Worm (Caenorhabditis elegans) whole organism, late embryonic: ENCODE data around the gene clec-88.

ENCODE experiments used
- C08G9.2 ChIP-seq: sonication (generic microtip); optimal IDR thresholded peaks from 2 replicates; lab custom pipeline; 2016; ENCODE audit warnings: mild to moderate bottlenecking, missing genetic modification characterization, moderate library complexity, missing compliant biosample characterization
- K02D7.2 ChIP-seq: sonication (generic microtip); optimal IDR thresholded peaks from 2 replicates; lab custom pipeline; 2017; ENCODE audit warnings: mild to moderate bottlenecking, missing genetic modification characterization, missing compliant biosample characterization
- Y22D7AL.16 ChIP-seq: sonication (generic microtip); optimal IDR thresholded peaks from 2 replicates; lab custom pipeline; 2016; ENCODE audit warnings: missing genetic modification characterization, missing compliant biosample characterization
- ama-1 ChIP-seq: fragments of 150-350 bp; optimal IDR thresholded peaks from 2 replicates; lab custom pipeline; 2014
- ceh-24 ChIP-seq: sonication (generic microtip); optimal IDR thresholded peaks from 2 replicates; lab custom pipeline; 2016; ENCODE audit warnings: mild to moderate bottlenecking, missing genetic modification characterization, missing compliant biosample characterization
- ceh-30 ChIP-seq: fragments of 150-350 bp; optimal IDR thresholded peaks from 2 replicates; lab custom pipeline; 2014; ENCODE audit warnings: missing biosample characterization, missing genetic modification characterization
- ceh-34 ChIP-seq: sonication (generic microtip); optimal IDR thresholded peaks from 2 replicates; lab custom pipeline; 2016; ENCODE audit warnings: mild to moderate bottlenecking, missing genetic modification characterization, missing compliant biosample characterization
- ceh-45 ChIP-seq: fragments of 200-800 bp; sonication (Bioruptor generic); IDR thresholded peaks from 2 replicates; pipeline ENCODE4 v1.3.6; 2022; ENCODE audit warnings: missing genetic modification reagents, missing genetic modification characterization, missing compliant biosample characterization
- ceh-48 ChIP-seq: sonication (generic microtip); optimal IDR thresholded peaks from 2 replicates; lab custom pipeline; 2016; ENCODE audit warnings: missing genetic modification characterization, inconsistent platforms, missing compliant biosample characterization
- ceh-6 ChIP-seq: fragments of 200-800 bp; sonication (Bioruptor generic); optimal IDR thresholded peaks from 2 replicates; lab custom pipeline; 2018; ENCODE audit warnings: mild to moderate bottlenecking, missing genetic modification characterization, missing compliant biosample characterization
- dmd-4 ChIP-seq: sonication (generic microtip); optimal IDR thresholded peaks from 2 replicates; lab custom pipeline; 2016; ENCODE audit warnings: borderline replicate concordance, missing genetic modification characterization, missing compliant biosample characterization
- dve-1 ChIP-seq: sonication (generic microtip); optimal IDR thresholded peaks from 2 replicates; lab custom pipeline; 2017; ENCODE audit warnings: antibody characterized with exemption, mild to moderate bottlenecking, missing genetic modification characterization, missing compliant biosample characterization
- elt-4 ChIP-seq: sonication (generic microtip); optimal IDR thresholded peaks from 2 replicates; lab custom pipeline; 2016; ENCODE audit warnings: missing genetic modification characterization, missing compliant biosample characterization
- ets-4 ChIP-seq: sonication (generic microtip); optimal IDR thresholded peaks from 2 replicates; lab custom pipeline; 2016; ENCODE audit warnings: missing genetic modification characterization, missing compliant biosample characterization
- eyg-1 ChIP-seq: sonication (generic microtip); optimal IDR thresholded peaks from 2 replicates; lab custom pipeline; 2016; ENCODE audit warnings: missing genotype, missing genetic modification characterization, missing compliant biosample characterization
- fax-1 ChIP-seq: sonication (generic microtip); optimal IDR thresholded peaks from 2 replicates; lab custom pipeline; 2016; ENCODE audit warnings: missing genotype, missing genetic modification characterization, missing compliant biosample characterization
- fkh-6 ChIP-seq: sonication (generic microtip); optimal IDR thresholded peaks from 2 replicates; lab custom pipeline; 2016; ENCODE audit warnings: missing genetic modification characterization, missing compliant biosample characterization
- hlh-13 ChIP-seq: fragments of 200-800 bp; sonication (Bioruptor generic); optimal IDR thresholded peaks from 2 replicates; lab custom pipeline; 2018; ENCODE audit warnings: mild to moderate bottlenecking, missing genetic modification characterization, missing compliant biosample characterization
- hlh-30 ChIP-seq: sonication (generic microtip); optimal IDR thresholded peaks from 2 replicates; lab custom pipeline; 2017; ENCODE audit warnings: antibody characterized with exemption, missing genetic modification characterization, missing compliant biosample characterization; ENCODE audit not compliant: insufficient read depth
- nhr-11 ChIP-seq: fragments of 150-350 bp; optimal IDR thresholded peaks from 2 replicates; lab custom pipeline; 2014; ENCODE audit warnings: missing biosample characterization, missing genetic modification characterization
- npax-4 ChIP-seq: sonication (generic microtip); optimal IDR thresholded peaks from 2 replicates; lab custom pipeline; 2016; ENCODE audit warnings: missing genetic modification characterization, missing compliant biosample characterization
- pha-2 ChIP-seq: sonication (generic microtip); optimal IDR thresholded peaks from 2 replicates; lab custom pipeline; 2017; ENCODE audit warnings: mild to moderate bottlenecking, missing genetic modification characterization, missing compliant biosample characterization
- pqm-1 ChIP-seq: sonication (generic microtip); optimal IDR thresholded peaks from 2 replicates; lab custom pipeline; 2016; ENCODE audit warnings: missing genetic modification characterization, missing compliant biosample characterization
- rnt-1 ChIP-seq: sonication (generic microtip); optimal IDR thresholded peaks from 2 replicates; lab custom pipeline; 2016; ENCODE audit warnings: missing genetic modification characterization, missing compliant biosample characterization
- sdc-2 ChIP-seq: sonication (generic microtip); optimal IDR thresholded peaks from 2 replicates; lab custom pipeline; 2016; ENCODE audit warnings: missing genotype, missing genetic modification characterization, missing compliant biosample characterization
- sox-4 ChIP-seq: sonication (generic microtip); optimal IDR thresholded peaks from 2 replicates; lab custom pipeline; 2017; ENCODE audit warnings: mild to moderate bottlenecking, missing genetic modification characterization, inconsistent platforms, missing compliant biosample characterization
- syd-9 ChIP-seq: sonication (generic microtip); optimal IDR thresholded peaks from 2 replicates; lab custom pipeline; 2016; ENCODE audit warnings: mild to moderate bottlenecking, missing genetic modification characterization, moderate library complexity, missing compliant biosample characterization
- tbx-2 ChIP-seq: sonication (generic microtip); optimal IDR thresholded peaks from 2 replicates; lab custom pipeline; 2016; ENCODE audit warnings: missing genetic modification characterization, missing compliant biosample characterization
- ttx-3 ChIP-seq: sonication (generic microtip); optimal IDR thresholded peaks from 2 replicates; lab custom pipeline; 2016; ENCODE audit warnings: missing genetic modification reagents, missing genetic modification characterization, missing compliant biosample characterization
- unc-55 ChIP-seq: sonication (generic microtip); optimal IDR thresholded peaks from 2 replicates; lab custom pipeline; 2017; ENCODE audit warnings: missing biosample characterization, missing genetic modification reagents, missing genetic modification characterization
- ztf-16 ChIP-seq: sonication (generic microtip); optimal IDR thresholded peaks from 2 replicates; lab custom pipeline; 2017; ENCODE audit warnings: missing genetic modification characterization, missing compliant biosample characterization

Gene clec-88

DNA sequence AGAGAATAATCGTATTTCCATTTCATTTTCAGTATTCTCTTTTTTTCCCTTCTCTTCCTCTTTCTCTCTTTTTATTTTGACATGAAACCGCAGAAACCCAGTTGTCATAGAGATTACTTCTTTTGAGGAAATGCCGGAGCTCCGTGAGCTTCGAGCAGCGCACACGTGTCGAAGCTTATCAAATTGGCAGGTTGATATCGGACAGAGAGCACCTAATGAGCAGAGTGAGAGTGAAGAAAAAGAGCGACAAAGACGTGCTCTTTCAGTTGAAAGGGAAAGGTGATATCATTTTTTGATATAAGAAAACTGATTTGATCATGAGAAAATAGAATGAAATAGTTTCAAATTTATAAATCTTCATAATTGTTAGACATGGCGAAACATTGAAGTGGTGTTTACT, 30.2 kb upstream of the clec-88 start, which contains the start of gene C32D5.14:
Gene C32D5.14 (plus strand): TSS at position 131 of the 400 bp plus-strand sequence.
- TF ChIP-seq hlh-30 (tag; lab: Kevin White, UChicago): no peak
- no peak for TF ChIP-seq dve-1 (tag; lab: Kevin White, UChicago)

DNA sequence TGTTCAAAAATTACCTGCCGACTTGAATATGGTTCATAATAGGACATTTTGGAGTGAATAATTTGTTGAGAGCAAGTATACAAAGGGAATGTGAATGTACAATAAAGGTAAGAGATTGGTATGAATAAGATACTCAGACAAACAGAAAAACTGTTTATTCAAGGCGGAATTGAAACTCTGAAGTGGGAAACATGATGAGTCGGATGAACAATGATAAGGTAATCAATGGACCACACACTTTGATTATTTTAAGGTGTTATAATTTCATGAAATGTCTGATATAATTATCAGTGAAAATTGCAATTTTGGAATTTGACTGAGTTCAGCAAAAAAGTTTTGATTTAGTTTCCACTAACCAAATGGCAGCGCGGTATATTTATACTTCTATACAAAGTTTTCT, 26.0 kb upstream of the clec-88 start:
- TF ChIP-seq rnt-1 (tag; lab: Kevin White, UChicago) (no peak), ceh-30 (tag; lab: Kevin White, UChicago) (no peak), hlh-13 (no peak), dve-1 (tag; lab: Kevin White, UChicago) (peak; percentile 41)

DNA sequence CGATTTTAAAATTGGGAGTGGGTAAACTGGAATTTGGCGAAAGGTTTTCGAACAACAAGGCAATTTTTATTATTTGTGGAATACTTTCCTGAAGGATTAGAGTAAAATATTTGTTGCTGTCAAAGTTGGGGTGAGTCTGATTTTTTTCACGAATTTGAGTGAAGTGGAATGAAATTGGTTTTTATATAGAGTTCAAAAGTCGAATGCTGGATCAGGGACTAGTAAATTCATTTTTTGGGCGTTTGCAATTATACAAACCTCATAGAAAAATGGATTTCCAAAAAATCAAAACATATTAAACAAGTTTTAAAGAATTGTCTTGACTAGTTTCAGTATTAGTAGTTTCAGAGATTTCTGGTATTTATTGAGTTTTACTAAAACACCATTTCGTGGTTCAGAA, 25.6 kb upstream of the clec-88 start, which contains the start of gene C32D5.7:
Gene C32D5.7 (minus strand): TSS at position 101 of the 400 bp plus-strand sequence.
- TF ChIP-seq elt-4: no peak
- no peak for TF ChIP-seq dmd-4 (tag; lab: Kevin White, UChicago)
- no peak for TF ChIP-seq sox-4
- no peak for TF ChIP-seq pqm-1 (tag; lab: Kevin White, UChicago)
- no peak for TF ChIP-seq ceh-6 (GFP tag; lab: Kevin White, UChicago)
- no peak for TF ChIP-seq rnt-1 (tag; lab: Kevin White, UChicago)
- no peak for TF ChIP-seq ttx-3 (tag; lab: Kevin White, UChicago)
- no peak for TF ChIP-seq Y22D7AL.16 (tag; lab: Kevin White, UChicago)
- TF ChIP-seq fkh-6: no peak
- no peak for TF ChIP-seq hlh-30 (tag; lab: Kevin White, UChicago)
- TF ChIP-seq sdc-2 (tag; lab: Kevin White, UChicago): no peak
- TF ChIP-seq, all 69 proteins: peak for 0

DNA sequence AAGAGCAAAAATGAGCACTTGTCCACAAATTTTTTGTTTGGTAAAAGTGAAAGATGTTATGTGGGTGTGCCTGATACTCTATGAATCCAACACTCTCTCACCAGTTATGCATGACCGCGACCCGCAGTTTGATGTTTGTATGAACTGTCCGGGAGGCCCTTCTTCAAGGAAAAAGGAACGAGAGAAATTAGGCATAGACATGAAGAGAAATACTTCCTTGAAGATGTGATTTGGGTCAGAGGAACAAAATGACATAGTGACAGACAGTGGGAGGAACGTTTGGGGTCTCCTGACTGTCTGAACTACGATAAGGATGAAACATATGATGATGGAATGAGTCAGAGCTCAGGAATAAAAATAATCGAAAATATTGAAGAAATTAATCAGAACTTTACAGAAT, 24.4 kb upstream of the clec-88 start:
- no peak for TF ChIP-seq ztf-16
- no peak for TF ChIP-seq hlh-13
- TF ChIP-seq ceh-24 (tag; lab: Kevin White, UChicago): no peak
- no peak for TF ChIP-seq nhr-11 (tag; lab: Kevin White, UChicago)
- no peak for TF ChIP-seq pha-2 (tag; lab: Kevin White, UChicago)
- no peak for TF ChIP-seq ama-1 (lab: Kevin White, UChicago)
- TF ChIP-seq rnt-1 (tag; lab: Kevin White, UChicago): no peak
- TF ChIP-seq dmd-4 (tag; lab: Kevin White, UChicago): no peak
- no peak for TF ChIP-seq unc-55 (GFP tag; lab: Kevin White, UChicago)
- TF ChIP-seq ets-4 (tag; lab: Kevin White, UChicago): no peak
- no peak for TF ChIP-seq syd-9 (tag; lab: Kevin White, UChicago)
- TF ChIP-seq K02D7.2 (tag; lab: Kevin White, UChicago): no peak
- no peak for TF ChIP-seq tbx-2 (tag; lab: Kevin White, UChicago)
- TF ChIP-seq ceh-45: no peak
- TF ChIP-seq, all 69 proteins: peak for 0

DNA sequence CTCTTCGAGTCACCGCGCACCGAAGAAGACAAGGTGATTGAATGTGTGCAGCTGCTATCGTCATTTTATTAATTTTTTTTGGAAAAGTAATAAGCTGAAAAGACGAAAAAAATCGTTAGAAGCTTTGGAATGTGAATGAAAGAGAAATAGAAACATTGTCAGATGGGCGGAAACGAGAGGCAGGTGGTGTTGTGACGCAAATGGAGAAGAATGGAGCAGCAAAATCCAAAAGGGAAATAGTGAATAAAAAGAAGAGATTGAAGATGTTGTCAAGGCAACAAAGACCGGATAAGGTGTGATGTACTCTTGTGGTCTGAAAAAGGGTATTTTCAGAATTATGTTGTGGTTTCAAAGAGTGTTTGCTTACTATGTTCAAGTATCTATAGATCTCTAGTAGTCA, 23.1 kb upstream of the clec-88 start:
- no peak for TF ChIP-seq dve-1 (tag; lab: Kevin White, UChicago)
- TF ChIP-seq ama-1 (lab: Kevin White, UChicago): no peak
- TF ChIP-seq rnt-1 (tag; lab: Kevin White, UChicago): no peak

DNA sequence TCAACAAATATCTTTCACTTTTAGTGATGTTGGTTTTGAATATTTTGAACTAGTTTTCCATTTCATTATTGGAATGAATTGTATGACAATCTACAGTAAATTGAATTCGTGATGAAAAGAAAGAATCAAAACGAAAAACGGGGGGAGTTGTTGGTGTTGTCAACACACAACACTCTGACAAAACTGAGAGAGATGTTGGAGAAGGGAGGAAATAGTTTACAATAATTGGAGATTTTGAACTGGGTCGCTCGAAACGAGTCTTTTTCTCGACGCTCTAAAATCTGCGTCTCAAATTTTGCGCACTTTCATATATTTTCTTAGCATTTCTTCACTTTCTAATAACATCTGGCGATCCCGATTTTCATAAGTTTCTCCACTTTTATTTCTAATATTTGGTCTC, 21.6 kb upstream of the clec-88 start, which contains the start of gene txt-18:
Gene txt-18 (plus strand): TSS at position 180 of the 400 bp plus-strand sequence.
- no peak for TF ChIP-seq K02D7.2 (tag; lab: Kevin White, UChicago)
- TF ChIP-seq syd-9 (tag; lab: Kevin White, UChicago): no peak
- TF ChIP-seq ceh-48 (tag; lab: Kevin White, UChicago): no peak
- no peak for TF ChIP-seq eyg-1 (tag; lab: Kevin White, UChicago)
- TF ChIP-seq fax-1 (tag; lab: Kevin White, UChicago): no peak
- TF ChIP-seq hlh-30 (tag; lab: Kevin White, UChicago): no peak
- no peak for TF ChIP-seq ama-1 (lab: Kevin White, UChicago)
- TF ChIP-seq npax-4: no peak
- no peak for TF ChIP-seq ceh-6 (GFP tag; lab: Kevin White, UChicago)
- TF ChIP-seq ets-4 (tag; lab: Kevin White, UChicago): no peak
- TF ChIP-seq ceh-34 (tag; lab: Kevin White, UChicago): no peak
- no peak for TF ChIP-seq C08G9.2 (tag; lab: Kevin White, UChicago)
